Fruit fly (Drosophila melanogaster) whole organism, embryonic: ENCODE results near the gene CG14110.

Experiments
- Aef1 ChIP-seq: fragments of 200-800 bp; sonication (Bioruptor generic); IDR thresholded peaks from 3 replicates; pipeline ENCODE4 v1.3.6; 2022; ENCODE audit warnings: missing biosample characterization, missing genetic modification characterization
- CG10147 ChIP-seq: fragments of 200-800 bp; sonication (Bioruptor generic); optimal IDR thresholded peaks from 2 replicates; lab custom pipeline; 2019; ENCODE audit warnings: missing biosample characterization, mild to moderate bottlenecking, missing genetic modification characterization, moderate library complexity
- CG10274 ChIP-seq: fragments of 200-800 bp; sonication (Bioruptor generic); optimal IDR thresholded peaks from 3 replicates; lab custom pipeline; 2017; ENCODE audit warnings: missing biosample characterization, mild to moderate bottlenecking, missing genetic modification characterization
- CG10565 ChIP-seq: fragments of 200-800 bp; sonication (Bioruptor generic); optimal IDR thresholded peaks from 3 replicates; lab custom pipeline; 2016; ENCODE audit warnings: missing biosample characterization, mild to moderate bottlenecking, missing genetic modification characterization
- CG10979 ChIP-seq: fragments of 200-800 bp; sonication (Bioruptor generic); optimal IDR thresholded peaks from 2 replicates; lab custom pipeline; 2018; ENCODE audit warnings: missing biosample characterization, mild to moderate bottlenecking, missing genetic modification characterization, moderate library complexity
- CG11504 ChIP-seq: fragments of 200-800 bp; sonication (Bioruptor generic); optimal IDR thresholded peaks from 3 replicates; lab custom pipeline; 2019; ENCODE audit warnings: missing biosample characterization, mild to moderate bottlenecking, missing genetic modification characterization, moderate library complexity
- CG11723 ChIP-seq: fragments of 200-800 bp; sonication (Bioruptor generic); optimal IDR thresholded peaks from 2 replicates; lab custom pipeline; 2017; ENCODE audit warnings: missing biosample characterization, mild to moderate bottlenecking, missing genetic modification characterization
- CG13775 ChIP-seq: fragments of 200-800 bp; sonication (Bioruptor generic); optimal IDR thresholded peaks from 3 replicates; lab custom pipeline; 2017; ENCODE audit warnings: missing biosample characterization, mild to moderate bottlenecking, missing genetic modification characterization
- CG14710 ChIP-seq: fragments of 200-800 bp; sonication (Bioruptor generic); optimal IDR thresholded peaks from 3 replicates; lab custom pipeline; 2019; ENCODE audit warnings: missing biosample characterization, mild to moderate bottlenecking, missing genetic modification characterization, moderate library complexity
- CG17361 ChIP-seq: fragments of 200-800 bp; sonication (Bioruptor generic); IDR thresholded peaks from 3 replicates; pipeline ENCODE4 v1.3.6; 2022; ENCODE audit warnings: missing biosample characterization, missing genetic modification characterization
- CG17385 ChIP-seq: fragments of 200-800 bp; sonication (Bioruptor generic); optimal IDR thresholded peaks from 3 replicates; lab custom pipeline; 2018; ENCODE audit warnings: missing biosample characterization, mild to moderate bottlenecking, missing genetic modification characterization
- CG17829 ChIP-seq: fragments of 200-800 bp; optimal IDR thresholded peaks from 2 replicates; lab custom pipeline; 2019; ENCODE audit warnings: missing biosample characterization, mild to moderate bottlenecking, missing genetic modification characterization, moderate library complexity
- CG1792 ChIP-seq: fragments of 200-800 bp; sonication (Bioruptor generic); optimal IDR thresholded peaks from 2 replicates; lab custom pipeline; 2016; ENCODE audit warnings: missing biosample characterization, missing genetic modification characterization
- CG18262 ChIP-seq: fragments of 200-800 bp; optimal IDR thresholded peaks from 3 replicates; lab custom pipeline; 2019; ENCODE audit warnings: missing biosample characterization, mild to moderate bottlenecking, missing genetic modification characterization, moderate library complexity
- CG18476 ChIP-seq: fragments of 200-800 bp; sonication (Bioruptor generic); optimal IDR thresholded peaks from 2 replicates; lab custom pipeline; 2016; ENCODE audit warnings: missing biosample characterization, mild to moderate bottlenecking, missing genetic modification characterization
- CG2678 ChIP-seq: fragments of 200-800 bp; sonication (Bioruptor generic); optimal IDR thresholded peaks from 3 replicates; lab custom pipeline; 2019; ENCODE audit warnings: missing biosample characterization, mild to moderate bottlenecking, missing genetic modification characterization, moderate library complexity
- CG2712 ChIP-seq: fragments of 200-800 bp; optimal IDR thresholded peaks from 3 replicates; lab custom pipeline; 2019; ENCODE audit warnings: missing biosample characterization, mild to moderate bottlenecking, missing genetic modification characterization, moderate library complexity
- CG31224 ChIP-seq: fragments of 200-800 bp; sonication (Bioruptor generic); IDR thresholded peaks from 2 replicates; pipeline ENCODE4 v1.3.6; 2022; ENCODE audit warnings: missing biosample characterization, missing genetic modification characterization
- CG32532 ChIP-seq: fragments of 200-800 bp; sonication (Bioruptor generic); IDR thresholded peaks from 2 replicates; pipeline ENCODE4 v1.3.6; 2022; ENCODE audit warnings: missing biosample characterization, missing genetic modification characterization
- CG33557 ChIP-seq: fragments of 200-800 bp; sonication (Bioruptor generic); optimal IDR thresholded peaks from 2 replicates; lab custom pipeline; 2019; ENCODE audit warnings: missing biosample characterization, mild to moderate bottlenecking, missing genetic modification characterization, moderate library complexity
- CG3407 ChIP-seq: fragments of 200-800 bp; sonication (Bioruptor generic); optimal IDR thresholded peaks from 2 replicates; lab custom pipeline; 2018; ENCODE audit warnings: missing biosample characterization, mild to moderate bottlenecking, missing genetic modification characterization
- CG43689 ChIP-seq: fragments of 200-800 bp; sonication (Bioruptor generic); IDR thresholded peaks from 2 replicates; pipeline ENCODE4 v1.3.6; 2022; ENCODE audit warnings: missing biosample characterization, missing genetic modification characterization
- CG5953 ChIP-seq: fragments of 200-800 bp; sonication (Bioruptor generic); IDR thresholded peaks from 2 replicates; pipeline ENCODE4 v1.3.6; 2022; ENCODE audit warnings: missing biosample characterization, missing genetic modification characterization
- CG6654 ChIP-seq: fragments of 200-800 bp; sonication (Bioruptor generic); optimal IDR thresholded peaks from 2 replicates; lab custom pipeline; 2017; ENCODE audit warnings: missing biosample characterization, mild to moderate bottlenecking, missing genetic modification characterization
- CG7556 ChIP-seq: fragments of 200-800 bp; sonication (Bioruptor generic); optimal IDR thresholded peaks from 2 replicates; lab custom pipeline; 2017; ENCODE audit warnings: missing biosample characterization, mild to moderate bottlenecking, missing genetic modification characterization
- CG7987 ChIP-seq: fragments of 200-800 bp; sonication (Bioruptor generic); optimal IDR thresholded peaks from 2 replicates; lab custom pipeline; 2018; ENCODE audit warnings: missing biosample characterization, mild to moderate bottlenecking, missing genetic modification characterization, moderate library complexity
- CG8359 ChIP-seq: fragments of 200-800 bp; sonication (Bioruptor generic); optimal IDR thresholded peaks from 2 replicates; lab custom pipeline; 2017; ENCODE audit warnings: missing biosample characterization, mild to moderate bottlenecking, missing genetic modification characterization, borderline replicate concordance
- CkIIα-i1 ChIP-seq: fragments of 200-800 bp; sonication (Bioruptor generic); IDR thresholded peaks from 2 replicates; pipeline ENCODE4 v1.3.6; 2022; ENCODE audit warnings: missing biosample characterization, missing genetic modification characterization
- Eip74EF ChIP-seq, 2 experiments: fragments of 200-800 bp in 1 of 2; fragments of >200 bp in 1 of 2; sonication (Bioruptor generic) in 1 of 2; optimal IDR thresholded peaks; 2 replicates each; lab custom pipeline; 2017 to 2019; ENCODE audit warnings: missing biosample characterization in 2 of 2, missing genetic modification characterization in 2 of 2, mild to moderate bottlenecking in 1 of 2, moderate library complexity in 1 of 2
- HLH3B ChIP-seq: fragments of 200-800 bp; sonication (Bioruptor generic); IDR thresholded peaks from 2 replicates; pipeline ENCODE4 v1.3.6; 2022; ENCODE audit warnings: missing biosample characterization, missing genetic modification characterization
- Hr39 ChIP-seq: fragments of >200 bp; optimal IDR thresholded peaks from 2 replicates; lab custom pipeline; 2017
- Max ChIP-seq: fragments of 200-800 bp; sonication (Bioruptor generic); optimal IDR thresholded peaks from 2 replicates; lab custom pipeline; 2016; ENCODE audit warnings: missing biosample characterization, mild to moderate bottlenecking, missing genetic modification characterization
- Med ChIP-seq: fragments of 200-800 bp; sonication (Bioruptor generic); peaks from one replicate; lab custom pipeline; 2016; ENCODE audit warnings: missing biosample characterization, missing genetic modification characterization, mild to moderate bottlenecking, inconsistent platforms, moderate library complexity
- Sry-δ ChIP-seq: fragments of 200-800 bp; sonication (Bioruptor generic); optimal IDR thresholded peaks from 2 replicates; lab custom pipeline; 2016; ENCODE audit warnings: missing biosample characterization, missing genetic modification characterization
- ash1 ChIP-seq: fragments of 200-800 bp; sonication (Bioruptor generic); optimal IDR thresholded peaks from 2 replicates; lab custom pipeline; 2018; ENCODE audit warnings: missing biosample characterization, mild to moderate bottlenecking, missing genetic modification characterization
- bbx ChIP-seq: fragments of 200-800 bp; sonication (Bioruptor generic); IDR thresholded peaks from 2 replicates; pipeline ENCODE4 v1.3.6; 2022; ENCODE audit warnings: missing biosample characterization, missing genetic modification characterization; ENCODE audit not compliant: partially characterized antibody
- bsh ChIP-seq, 2 experiments: fragments of 200-800 bp; sonication (Bioruptor generic); optimal IDR thresholded peaks; 2 replicates each; lab custom pipeline; 2017 to 2018; ENCODE audit warnings: mild to moderate bottlenecking in 2 of 2, missing biosample characterization in 2 of 2, missing genetic modification characterization in 2 of 2, moderate library complexity in 1 of 2
- crc ChIP-seq: fragments of 200-800 bp; sonication (Bioruptor generic); optimal IDR thresholded peaks from 2 replicates; lab custom pipeline; 2016; ENCODE audit warnings: missing biosample characterization, missing genetic modification characterization
- hkb ChIP-seq, 2 experiments: fragments of 200-800 bp in 1 of 2; fragments of >200 bp in 1 of 2; sonication (Bioruptor generic) in 1 of 2; IDR thresholded peaks in 1 of 2; optimal IDR thresholded peaks in 1 of 2; 2 replicates each; pipeline versions ENCODE4 v1.3.6 to Lab custom; 2017 to 2022; ENCODE audit warnings: missing biosample characterization in 1 of 2, missing genetic modification characterization in 1 of 2
- jumu ChIP-seq: fragments of 200-800 bp; sonication (Bioruptor generic); optimal IDR thresholded peaks from 3 replicates; lab custom pipeline; 2016; ENCODE audit warnings: missing biosample characterization, missing genetic modification characterization
- lola ChIP-seq, 3 experiments: fragments of >200 bp in 2 of 3; fragments of 200-800 bp in 1 of 3; sonication (Bioruptor generic) in 1 of 3; optimal IDR thresholded peaks; 2 replicates each; lab custom pipeline; 2017 to 2019; ENCODE audit warnings: missing biosample characterization in 3 of 3, missing genetic modification characterization in 3 of 3, mild to moderate bottlenecking in 1 of 3, moderate library complexity in 1 of 3
- luna ChIP-seq: fragments of 200-800 bp; sonication (Bioruptor generic); optimal IDR thresholded peaks from 2 replicates; lab custom pipeline; 2016; ENCODE audit warnings: missing biosample characterization, missing genetic modification characterization
- maf-S ChIP-seq: fragments of 200-800 bp; sonication (Bioruptor generic); optimal IDR thresholded peaks from 2 replicates; lab custom pipeline; 2016; ENCODE audit warnings: missing biosample characterization, missing genetic modification characterization
- p53 ChIP-seq: fragments of 200-800 bp; sonication (Bioruptor generic); optimal IDR thresholded peaks from 2 replicates; lab custom pipeline; 2016; ENCODE audit warnings: missing biosample characterization, missing genetic modification characterization
- pum ChIP-seq: fragments of 200-800 bp; sonication (Bioruptor generic); optimal IDR thresholded peaks from 2 replicates; lab custom pipeline; 2016; ENCODE audit warnings: missing biosample characterization, missing genetic modification characterization
- repo ChIP-seq: fragments of 200-800 bp; sonication (Bioruptor generic); optimal IDR thresholded peaks from 2 replicates; lab custom pipeline; 2016; ENCODE audit warnings: missing biosample characterization, missing genetic modification characterization
- so ChIP-seq: fragments of 200-800 bp; sonication (Bioruptor generic); IDR thresholded peaks from 3 replicates; pipeline ENCODE4 v1.3.6; 2022; ENCODE audit warnings: missing biosample characterization, missing genetic modification characterization
- tio ChIP-seq: fragments of 200-800 bp; sonication (Bioruptor generic); optimal IDR thresholded peaks from 2 replicates; lab custom pipeline; 2017; ENCODE audit warnings: missing biosample characterization, missing genetic modification characterization, inconsistent platforms
- vnd ChIP-seq: fragments of 200-800 bp; sonication (Bioruptor generic); IDR thresholded peaks from 3 replicates; pipeline ENCODE4 v1.3.6; 2022; ENCODE audit warnings: missing biosample characterization, missing genetic modification characterization; ENCODE audit not compliant: partially characterized antibody

Gene CG14110

dm6 chr3L:13403141-13403867, 18.7 kb downstream of the CG14110 start (continued):
- TF ChIP-seq CG31224 (no peak), Med (peak; percentile 40), CG7556 (GFP tag; lab: Kevin White, UChicago) (peak; percentile 51), p53 (no peak), CG5953 (GFP tag; lab: Robert Waterston, UW) (no peak), CG17829 (tag; lab: Kevin White, UChicago) (peak; percentile 35), pum (GFP tag; lab: Kevin White, UChicago) (no peak), CG13775 (GFP tag; lab: Kevin White, UChicago) (peak; percentile 42), Hr39 (lab: Kevin White, UChicago) (no peak), CG3407 (GFP tag; lab: Kevin White, UChicago) (no peak), CG10274 (GFP tag; lab: Kevin White, UChicago) (no peak), so (GFP tag; lab: Robert Waterston, UW) (no peak), CG8359 (GFP tag; lab: Kevin White, UChicago) (no peak), CG7987 (GFP tag; lab: Kevin White, UChicago) (no peak), CG2678 (no peak), Max (GFP tag; lab: Kevin White, UChicago) (no peak), CG33557 (GFP tag; lab: Kevin White, UChicago) (no peak), crc (GFP tag; lab: Kevin White, UChicago) (no peak), CG18476 (GFP tag; lab: Kevin White, UChicago) (no peak), Aef1 (no peak), CG32532 (GFP tag; lab: Robert Waterston, UW) (no peak), jumu (GFP tag; lab: Kevin White, UChicago) (no peak), repo (GFP tag; lab: Kevin White, UChicago) (no peak), CG11723 (no peak), ash1 (GFP tag; lab: Kevin White, UChicago) (no peak), CkIIα-i1 (GFP tag; lab: Robert Waterston, UW) (no peak), CG2712 (tag; lab: Kevin White, UChicago) (peak; percentile 70), bsh (GFP tag; optimal IDR thresholded peaks at IDR 0.05; lab: Kevin White, UChicago) (peak in 1 of 2 experiments; percentile 18)

dm6 chr3L:13406873-13407272, 22.3 kb downstream of the CG14110 start:
- TF ChIP-seq CG14710 (tag; lab: Kevin White, UChicago): peak; percentile 3
- TF ChIP-seq hkb (optimal IDR thresholded peaks at IDR 0.05; lab: Kevin White, UChicago): no peak
- TF ChIP-seq hkb (GFP tag; IDR thresholded peaks at IDR 0.05; lab: Robert Waterston, UW): no peak
- TF ChIP-seq CG43689 (GFP tag; lab: Robert Waterston, UW): no peak
- TF ChIP-seq bbx (GFP tag; lab: Robert Waterston, UW): no peak
- TF ChIP-seq Sry-δ: no peak
- TF ChIP-seq tio (GFP tag; lab: Kevin White, UChicago): peak; percentile 20
- no peak for TF ChIP-seq vnd (GFP tag; lab: Robert Waterston, UW)
- TF ChIP-seq maf-S: no peak
- no peak for TF ChIP-seq luna
- TF ChIP-seq Eip74EF (GFP tag; optimal IDR thresholded peaks at IDR 0.05; lab: Kevin White, UChicago): no peak
- 0 out of 3 replicates have a peak, but pooled peaks have one; percentile 37 for TF ChIP-seq CG17361 (GFP tag; lab: Robert Waterston, UW)
- no peak for TF ChIP-seq CG10565 (GFP tag; lab: Kevin White, UChicago)
- no peak for TF ChIP-seq CG17385 (GFP tag; lab: Kevin White, UChicago)
- TF ChIP-seq HLH3B (GFP tag; lab: Robert Waterston, UW): no peak
- peak; percentile 6 for TF ChIP-seq CG10979
- TF ChIP-seq CG6654 (GFP tag; lab: Kevin White, UChicago): no peak
- no peak for TF ChIP-seq CG1792 (GFP tag; lab: Kevin White, UChicago)
- no peak for TF ChIP-seq Aef1
- TF ChIP-seq CG10147 (GFP tag; lab: Kevin White, UChicago): no peak
- peak; percentile 24 for TF ChIP-seq CG11504
- TF ChIP-seq CG17829 (tag; lab: Kevin White, UChicago): peak; percentile 11
- peak; percentile 20 for TF ChIP-seq CG18262 (tag; lab: Kevin White, UChicago)
- peak in 1 of 3 experiments; percentile 48 for TF ChIP-seq lola (GFP tag; optimal IDR thresholded peaks at IDR 0.05; lab: Kevin White, UChicago)
